Worm (Caenorhabditis elegans) whole organism, L4 larva: ENCODE measurements around the gene srd-26.
A peak's percentile ranks its signal among the peaks of the same experiment; 100 is the strongest.

Experiments used
- mxl-3 ChIP-seq: fragments of 200-800 bp; sonication (Bioruptor generic); optimal IDR thresholded peaks from 2 replicates; lab custom pipeline; 2018; ENCODE audit warnings: mild to moderate bottlenecking, missing genetic modification characterization, missing compliant biosample characterization
- nhr-28 ChIP-seq: fragments of 150-350 bp; optimal IDR thresholded peaks from 2 replicates; lab custom pipeline; 2014; ENCODE audit warnings: missing biosample characterization, missing genetic modification characterization

- peak; percentile 83 for TF ChIP-seq nhr-28
- TF ChIP-seq mxl-3 (GFP tag; lab: Kevin White, UChicago), result peak; percentile 81
Observed at ce11 chrV:14136152-14136551, 26.7 kb downstream of the srd-26 start.
